Worm (Caenorhabditis elegans) whole organism, late embryonic: ENCODE results near the gene srr-9.

Experiments
- F13H6.1 ChIP-seq: sonication (generic microtip); optimal IDR thresholded peaks from 2 replicates; lab custom pipeline; 2016; ENCODE audit warnings: missing genetic modification characterization, missing compliant biosample characterization
- ama-1 ChIP-seq: fragments of 150-350 bp; optimal IDR thresholded peaks from 2 replicates; lab custom pipeline; 2014
- ceh-6 ChIP-seq: fragments of 200-800 bp; sonication (Bioruptor generic); optimal IDR thresholded peaks from 2 replicates; lab custom pipeline; 2018; ENCODE audit warnings: mild to moderate bottlenecking, missing genetic modification characterization, missing compliant biosample characterization
- pqm-1 ChIP-seq: sonication (generic microtip); optimal IDR thresholded peaks from 2 replicates; lab custom pipeline; 2016; ENCODE audit warnings: missing genetic modification characterization, missing compliant biosample characterization

ce11 chrV:7689888-7690287, 47.9 kb upstream of the srr-9 start, which contains the start of gene C12D5.9:
- TF ChIP-seq ama-1 (lab: Kevin White, UChicago): no peak
- TF ChIP-seq F13H6.1 (tag; lab: Kevin White, UChicago): no peak
- TF ChIP-seq pqm-1: no peak
- TF ChIP-seq ceh-6 (GFP tag; lab: Kevin White, UChicago): no peak
